Worm (Caenorhabditis elegans) whole organism, midembryonic: ENCODE data around the gene col-102.

ENCODE experiments used
- T22C8.4 ChIP-seq: fragments of 200-800 bp; sonication (Bioruptor generic); IDR thresholded peaks from 2 replicates; pipeline ENCODE4 v1.3.6; 2022; ENCODE audit warnings: missing genetic modification characterization, missing compliant biosample characterization
- cog-1 ChIP-seq: sonication (generic microtip); optimal IDR thresholded peaks from 2 replicates; lab custom pipeline; 2016; ENCODE audit warnings: missing genetic modification characterization, missing compliant biosample characterization
- flt-1 ChIP-seq: fragments of 200-800 bp; sonication (Bioruptor generic); IDR thresholded peaks from 2 replicates; pipeline ENCODE4 v1.3.6; 2022; ENCODE audit warnings: missing genetic modification characterization, missing compliant biosample characterization
- klf-2 ChIP-seq: fragments of 200-800 bp; sonication (Bioruptor generic); conservative IDR thresholded peaks from 2 replicates; pipeline ENCODE4 v1.3.6; 2022; ENCODE audit warnings: missing genetic modification reagents, missing genetic modification characterization, missing compliant biosample characterization
- tab-1 ChIP-seq: fragments of 200-800 bp; sonication (Bioruptor generic); IDR thresholded peaks from 2 replicates; pipeline ENCODE4 v1.3.6; 2022; ENCODE audit warnings: missing genetic modification characterization, missing compliant biosample characterization
- ztf-23 ChIP-seq: fragments of 200-800 bp; sonication (Bioruptor generic); IDR thresholded peaks from 2 replicates; pipeline ENCODE4 v1.3.6; 2022; ENCODE audit warnings: missing genetic modification reagents, missing genetic modification characterization, missing compliant biosample characterization

DNA sequence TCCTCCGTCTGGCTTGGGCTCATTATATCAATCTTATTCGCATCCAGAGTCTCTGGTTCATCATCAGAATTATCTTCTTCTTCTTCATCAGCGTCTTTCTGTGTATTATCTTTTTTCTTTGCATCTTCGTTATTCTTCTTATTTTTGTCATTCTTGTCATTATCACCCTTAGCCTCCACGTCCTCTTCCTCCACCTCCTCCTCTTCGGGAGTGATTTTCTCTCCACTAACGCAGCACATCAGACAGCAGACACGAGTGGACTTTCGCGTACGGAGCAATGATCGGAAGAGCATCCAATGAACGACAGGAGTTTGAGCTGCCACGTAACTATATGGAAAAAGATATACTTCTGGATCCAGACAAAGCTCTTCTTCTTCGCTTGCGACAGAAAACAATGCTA lies 20.2 kb upstream of the col-102 start:
- TF ChIP-seq flt-1 (no peak), tab-1 (GFP tag; lab: Robert Waterston, UW) (no peak), cog-1 (tag; lab: Kevin White, UChicago) (no peak), ztf-23 (GFP tag; lab: Robert Waterston, UW) (no peak), T22C8.4 (GFP tag; lab: Robert Waterston, UW) (no peak), klf-2 (no peak)
